Worm (Caenorhabditis elegans) whole organism, young adult: Measurements from ENCODE around the gene D2007.2.

Experiments
- Y56A3A.18 ChIP-seq: fragments of 200-800 bp; sonication (Bioruptor generic); IDR thresholded peaks from 2 replicates; pipeline ENCODE4 v1.3.6; 2022; ENCODE audit warnings: missing genetic modification reagents, missing genetic modification characterization, missing compliant biosample characterization
- Y79H2A.3 ChIP-seq: fragments of 200-800 bp; sonication (Bioruptor generic); conservative IDR thresholded peaks from 2 replicates; pipeline ENCODE4 v1.3.6; 2022; ENCODE audit warnings: missing genetic modification reagents, missing genetic modification characterization, missing compliant biosample characterization
- athp-1 ChIP-seq: sonication (generic microtip); optimal IDR thresholded peaks from 2 replicates; lab custom pipeline; 2017; ENCODE audit warnings: mild to moderate bottlenecking, missing genetic modification characterization, missing compliant biosample characterization
- unc-130 ChIP-seq: sonication (generic microtip); optimal IDR thresholded peaks from 2 replicates; lab custom pipeline; 2016; ENCODE audit warnings: missing genetic modification reagents, missing genetic modification characterization, missing compliant biosample characterization
- unc-62 ChIP-seq: fragments of 150-350 bp; optimal IDR thresholded peaks from 2 replicates; lab custom pipeline; 2014; ENCODE audit warnings: missing biosample characterization, missing genetic modification reagents, missing genetic modification characterization
- ztf-22 ChIP-seq: fragments of 200-800 bp; sonication (Bioruptor generic); optimal IDR thresholded peaks from 2 replicates; lab custom pipeline; 2018; ENCODE audit warnings: mild to moderate bottlenecking, missing genetic modification characterization, moderate library complexity, missing compliant biosample characterization

DNA sequence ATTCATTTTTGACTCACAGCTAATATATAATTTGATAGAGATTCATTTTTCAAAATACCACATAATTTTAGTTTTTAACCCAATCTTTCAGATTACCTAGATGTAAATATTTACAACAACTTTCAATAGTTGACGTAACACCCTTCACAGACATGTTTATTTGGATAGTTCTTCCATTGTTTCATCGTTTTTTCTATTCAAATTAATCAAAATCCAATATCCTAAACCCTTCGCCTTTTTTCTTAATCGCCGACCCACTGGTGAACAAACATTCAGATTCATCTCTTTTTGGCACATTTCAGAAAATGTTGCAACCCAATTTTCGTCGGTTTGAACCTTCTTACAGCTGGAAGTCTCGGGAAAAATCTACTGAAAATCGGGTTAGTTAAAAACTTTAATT, 49.7 kb upstream of the D2007.2 start, which contains the start of gene K06H7.1:
- no peak for TF ChIP-seq unc-130
- TF ChIP-seq athp-1 (tag; lab: Kevin White, UChicago) = no peak
- TF ChIP-seq Y56A3A.18 = no peak
- TF ChIP-seq Y79H2A.3 = no peak
- no peak for TF ChIP-seq unc-62
- no peak for TF ChIP-seq ztf-22
